Worm (Caenorhabditis elegans): Measurements from ENCODE around the gene cyp-34A7.

ce11 chrV:4004577-4004976 lies 41.0 kb upstream of the cyp-34A7 start:
- TF ChIP-seq unc-120 (tag; optimal IDR thresholded peaks at IDR 0.05; ENCODE audit: poor library complexity, severe bottlenecking) (no peak), pha-4 (tag; optimal IDR thresholded peaks at IDR 0.05) (no peak), nhr-76 (tag; optimal IDR thresholded peaks at IDR 0.05) (no peak), unc-62 (GFP tag; optimal IDR thresholded peaks at IDR 0.05) (no peak), ceh-83 (GFP tag; optimal IDR thresholded peaks at IDR 0.05) (no peak), drap-1 (GFP tag; optimal IDR thresholded peaks at IDR 0.05) (no peak), snpc-4 (tag; optimal IDR thresholded peaks at IDR 0.05) (no peak), nhr-12 (tag; optimal IDR thresholded peaks at IDR 0.05) (no peak), blmp-1 (tag; optimal IDR thresholded peaks at IDR 0.05) (no peak), unc-39 (tag; optimal IDR thresholded peaks at IDR 0.05) (no peak), M03D4.4 (tag; optimal IDR thresholded peaks at IDR 0.05) (no peak), sem-2 (GFP tag; optimal IDR thresholded peaks at IDR 0.05) (no peak)
